Fruit fly (Drosophila melanogaster) whole organism, embryonic: ENCODE data around the gene Tpr2.

Source experiments
- Adf1 ChIP-seq: fragments of 200-800 bp; sonication (Bioruptor generic); IDR thresholded peaks from 2 replicates; pipeline ENCODE4 v1.3.6; 2022; ENCODE audit warnings: missing biosample characterization, missing genetic modification characterization
- Bdp1 ChIP-seq: fragments of 200-800 bp; sonication (Bioruptor generic); optimal IDR thresholded peaks from 3 replicates; lab custom pipeline; 2016; ENCODE audit warnings: missing biosample characterization, missing genetic modification characterization
- Blimp-1 ChIP-seq: fragments of 200-800 bp; sonication (Bioruptor generic); optimal IDR thresholded peaks from 3 replicates; lab custom pipeline; 2018; ENCODE audit warnings: missing biosample characterization, missing genetic modification characterization, mild to moderate bottlenecking, moderate library complexity, missing genetic modification reagents
- CG10147 ChIP-seq: fragments of 200-800 bp; sonication (Bioruptor generic); optimal IDR thresholded peaks from 2 replicates; lab custom pipeline; 2019; ENCODE audit warnings: missing biosample characterization, mild to moderate bottlenecking, missing genetic modification characterization, moderate library complexity
- CG10267 ChIP-seq: fragments of 200-800 bp; sonication (Bioruptor generic); optimal IDR thresholded peaks from 2 replicates; lab custom pipeline; 2018; ENCODE audit warnings: missing biosample characterization, mild to moderate bottlenecking, missing genetic modification characterization, moderate library complexity
- CG10543 ChIP-seq: fragments of 200-800 bp; sonication (Bioruptor generic); optimal IDR thresholded peaks from 3 replicates; lab custom pipeline; 2017; ENCODE audit warnings: missing biosample characterization, mild to moderate bottlenecking, missing genetic modification characterization, moderate library complexity
- CG14860 ChIP-seq: fragments of 200-800 bp; sonication (Bioruptor generic); IDR thresholded peaks from 3 replicates; pipeline ENCODE4 v1.3.6; 2022; ENCODE audit warnings: missing biosample characterization, missing genetic modification characterization; ENCODE audit not compliant: partially characterized antibody
- CG16779 ChIP-seq: fragments of 200-800 bp; sonication (Bioruptor generic); IDR thresholded peaks from 2 replicates; pipeline ENCODE4 v1.3.6; 2022; ENCODE audit warnings: missing biosample characterization, missing genetic modification characterization
- CG16863 ChIP-seq: fragments of 200-800 bp; sonication (Bioruptor generic); optimal IDR thresholded peaks from 3 replicates; lab custom pipeline; 2016; ENCODE audit warnings: missing biosample characterization, missing genetic modification characterization
- CG17186 ChIP-seq: fragments of 200-800 bp; sonication (Bioruptor generic); optimal IDR thresholded peaks from 3 replicates; lab custom pipeline; 2017; ENCODE audit warnings: missing biosample characterization, missing genetic modification reagents, missing genetic modification characterization
- CG17385 ChIP-seq: fragments of 200-800 bp; sonication (Bioruptor generic); optimal IDR thresholded peaks from 3 replicates; lab custom pipeline; 2018; ENCODE audit warnings: missing biosample characterization, mild to moderate bottlenecking, missing genetic modification characterization
- CG18476 ChIP-seq: fragments of 200-800 bp; sonication (Bioruptor generic); optimal IDR thresholded peaks from 2 replicates; lab custom pipeline; 2016; ENCODE audit warnings: missing biosample characterization, mild to moderate bottlenecking, missing genetic modification characterization
- CG2120 ChIP-seq: fragments of 200-800 bp; sonication (Bioruptor generic); optimal IDR thresholded peaks from 3 replicates; lab custom pipeline; 2016; ENCODE audit warnings: missing biosample characterization, missing genetic modification characterization
- CG2202 ChIP-seq: fragments of 200-800 bp; sonication (Bioruptor generic); optimal IDR thresholded peaks from 2 replicates; lab custom pipeline; 2018; ENCODE audit warnings: missing biosample characterization, mild to moderate bottlenecking, missing genetic modification characterization
- CG3995 ChIP-seq: fragments of 200-800 bp; sonication (Bioruptor generic); optimal IDR thresholded peaks from 3 replicates; lab custom pipeline; 2016; ENCODE audit warnings: missing biosample characterization, missing genetic modification characterization
- CG6791 ChIP-seq: fragments of 200-800 bp; sonication (Bioruptor generic); IDR thresholded peaks from 3 replicates; pipeline ENCODE4 v1.3.6; 2022; ENCODE audit warnings: missing biosample characterization, missing genetic modification characterization; ENCODE audit not compliant: partially characterized antibody
- CG8290 ChIP-seq, 3 experiments: fragments of 200-800 bp; sonication (Bioruptor generic); optimal IDR thresholded peaks; 2 replicates each; lab custom pipeline; 2016 to 2019; ENCODE audit warnings: missing biosample characterization in 3 of 3, missing genetic modification characterization in 3 of 3, mild to moderate bottlenecking in 2 of 3, moderate library complexity in 1 of 3
- CG8924 ChIP-seq: fragments of 200-800 bp; optimal IDR thresholded peaks from 3 replicates; lab custom pipeline; 2019; ENCODE audit warnings: missing biosample characterization, mild to moderate bottlenecking, missing genetic modification characterization, moderate library complexity
- CG9215 ChIP-seq: fragments of 200-800 bp; sonication (Bioruptor generic); IDR thresholded peaks from 2 replicates; pipeline ENCODE4 v1.3.6; 2022; ENCODE audit warnings: missing biosample characterization, missing genetic modification characterization
- CG9932 ChIP-seq: fragments of 200-800 bp; sonication (Bioruptor generic); IDR thresholded peaks from 2 replicates; pipeline ENCODE4 v1.3.6; 2022; ENCODE audit warnings: missing biosample characterization, missing genetic modification characterization
- Chrac-16 ChIP-seq: fragments of 200-800 bp; sonication (Bioruptor generic); optimal IDR thresholded peaks from 3 replicates; lab custom pipeline; 2016; ENCODE audit warnings: missing biosample characterization, missing genetic modification characterization
- Dbx ChIP-seq: fragments of 200-800 bp; sonication (Bioruptor generic); IDR thresholded peaks from 3 replicates; pipeline ENCODE4 v1.3.6; 2022; ENCODE audit warnings: missing biosample characterization, missing genetic modification characterization
- Drgx ChIP-seq: fragments of 200-800 bp; sonication (Bioruptor generic); IDR thresholded peaks from 2 replicates; pipeline ENCODE4 v1.3.6; 2022; ENCODE audit warnings: missing biosample characterization, missing genetic modification characterization
- E2f1 ChIP-seq: fragments of 200-800 bp; sonication (Bioruptor generic); IDR thresholded peaks from 2 replicates; pipeline ENCODE4 v1.3.6; 2022; ENCODE audit warnings: missing biosample characterization, missing genetic modification characterization
- HLH3B ChIP-seq: fragments of 200-800 bp; sonication (Bioruptor generic); IDR thresholded peaks from 2 replicates; pipeline ENCODE4 v1.3.6; 2022; ENCODE audit warnings: missing biosample characterization, missing genetic modification characterization
- Lim3 ChIP-seq: fragments of 200-800 bp; sonication (Bioruptor generic); IDR thresholded peaks from 2 replicates; pipeline ENCODE4 v1.3.6; 2022; ENCODE audit warnings: missing biosample characterization, missing genetic modification characterization
- MTF-1 ChIP-seq: fragments of 200-800 bp; sonication (Bioruptor generic); optimal IDR thresholded peaks from 2 replicates; lab custom pipeline; 2018; ENCODE audit warnings: missing biosample characterization, mild to moderate bottlenecking, missing genetic modification characterization, borderline replicate concordance
- Meics ChIP-seq: fragments of 200-800 bp; sonication (Bioruptor generic); optimal IDR thresholded peaks from 2 replicates; lab custom pipeline; 2017; ENCODE audit warnings: missing biosample characterization, mild to moderate bottlenecking, missing genetic modification characterization
- Pdp1 ChIP-seq, 2 experiments: fragments of 200-800 bp; sonication (Bioruptor generic); optimal IDR thresholded peaks; 3 replicates each; lab custom pipeline; 2016; ENCODE audit warnings: missing biosample characterization in 2 of 2, missing genetic modification characterization in 2 of 2, mild to moderate bottlenecking in 1 of 2, moderate library complexity in 1 of 2
- Ptx1 ChIP-seq: fragments of 200-800 bp; sonication (Bioruptor generic); IDR thresholded peaks from 2 replicates; pipeline ENCODE4 v1.3.6; 2022; ENCODE audit warnings: missing biosample characterization, missing genetic modification characterization
- Six4 ChIP-seq: fragments of 200-800 bp; sonication (Bioruptor generic); optimal IDR thresholded peaks from 2 replicates; lab custom pipeline; 2016; ENCODE audit warnings: missing biosample characterization, missing genetic modification characterization
- Sry-δ ChIP-seq: fragments of 200-800 bp; sonication (Bioruptor generic); optimal IDR thresholded peaks from 2 replicates; lab custom pipeline; 2016; ENCODE audit warnings: missing biosample characterization, missing genetic modification characterization
- abd-A ChIP-seq: fragments of 200-800 bp; sonication (Bioruptor generic); optimal IDR thresholded peaks from 3 replicates; lab custom pipeline; 2019; ENCODE audit warnings: missing biosample characterization, mild to moderate bottlenecking, missing genetic modification characterization, moderate library complexity
- bsh ChIP-seq, 2 experiments: fragments of 200-800 bp; sonication (Bioruptor generic); optimal IDR thresholded peaks; 2 replicates each; lab custom pipeline; 2017 to 2018; ENCODE audit warnings: mild to moderate bottlenecking in 2 of 2, missing biosample characterization in 2 of 2, missing genetic modification characterization in 2 of 2, moderate library complexity in 1 of 2
- cad ChIP-seq: fragments of >200 bp; optimal IDR thresholded peaks from 2 replicates; lab custom pipeline; 2017; ENCODE audit warnings: missing biosample characterization, missing genetic modification characterization
- crc ChIP-seq: fragments of 200-800 bp; sonication (Bioruptor generic); optimal IDR thresholded peaks from 2 replicates; lab custom pipeline; 2016; ENCODE audit warnings: missing biosample characterization, missing genetic modification characterization
- dan ChIP-seq: fragments of 200-800 bp; sonication (Bioruptor generic); IDR thresholded peaks from 2 replicates; pipeline ENCODE4 v1.3.6; 2022; ENCODE audit warnings: missing biosample characterization, missing genetic modification characterization
- eyg ChIP-seq: fragments of 200-800 bp; sonication (Bioruptor generic); optimal IDR thresholded peaks from 3 replicates; lab custom pipeline; 2016; ENCODE audit warnings: missing biosample characterization, missing genetic modification characterization
- fd3F ChIP-seq: fragments of 200-800 bp; sonication (Bioruptor generic); optimal IDR thresholded peaks from 2 replicates; lab custom pipeline; 2018; ENCODE audit warnings: missing biosample characterization, mild to moderate bottlenecking, missing genetic modification characterization, moderate library complexity
- fd96Cb ChIP-seq: fragments of 200-800 bp; sonication (Bioruptor generic); optimal IDR thresholded peaks from 2 replicates; lab custom pipeline; 2018; ENCODE audit warnings: missing biosample characterization, mild to moderate bottlenecking, missing genetic modification characterization, moderate library complexity
- gem ChIP-seq: fragments of 200-800 bp; sonication (Bioruptor generic); optimal IDR thresholded peaks from 2 replicates; lab custom pipeline; 2019; ENCODE audit warnings: missing biosample characterization, mild to moderate bottlenecking, missing genetic modification characterization, moderate library complexity
- gfzf ChIP-seq: fragments of 200-800 bp; sonication (Bioruptor generic); optimal IDR thresholded peaks from 2 replicates; lab custom pipeline; 2016; ENCODE audit warnings: missing biosample characterization, mild to moderate bottlenecking, missing genetic modification characterization, moderate library complexity
- gro ChIP-seq: fragments of 200-800 bp; sonication (Bioruptor generic); optimal IDR thresholded peaks from 2 replicates; lab custom pipeline; 2016; ENCODE audit warnings: missing biosample characterization, missing genetic modification characterization
- kni ChIP-seq: fragments of 200-800 bp; sonication (Bioruptor generic); optimal IDR thresholded peaks from 3 replicates; lab custom pipeline; 2017; ENCODE audit warnings: mild to moderate bottlenecking, missing biosample characterization, missing genetic modification reagents, missing genetic modification characterization
- lab ChIP-seq: fragments of 200-800 bp; sonication (Bioruptor generic); optimal IDR thresholded peaks from 3 replicates; lab custom pipeline; 2017; ENCODE audit warnings: missing biosample characterization, missing genetic modification characterization, mild to moderate bottlenecking, moderate library complexity, missing genetic modification reagents
- mam ChIP-seq: fragments of 200-800 bp; sonication (Bioruptor generic); optimal IDR thresholded peaks from 3 replicates; lab custom pipeline; 2016; ENCODE audit warnings: missing biosample characterization, missing genetic modification characterization
- nom ChIP-seq: fragments of 200-800 bp; sonication (Bioruptor generic); optimal IDR thresholded peaks from 2 replicates; lab custom pipeline; 2017; ENCODE audit warnings: missing biosample characterization, missing genetic modification characterization, mild to moderate bottlenecking, moderate library complexity, missing genetic modification reagents
- psq ChIP-seq: fragments of 200-800 bp; sonication (Bioruptor generic); optimal IDR thresholded peaks from 2 replicates; lab custom pipeline; 2017; ENCODE audit warnings: missing biosample characterization, missing genetic modification characterization
- sob ChIP-seq: fragments of 200-800 bp; sonication (Bioruptor generic); IDR thresholded peaks from 2 replicates; pipeline ENCODE4 v1.3.6; 2022; ENCODE audit warnings: missing biosample characterization, missing genetic modification characterization
- tin ChIP-seq: fragments of 200-800 bp; sonication (Bioruptor generic); optimal IDR thresholded peaks from 3 replicates; lab custom pipeline; 2016; ENCODE audit warnings: missing biosample characterization, missing genetic modification characterization
- zfh2 ChIP-seq: fragments of 200-800 bp; sonication (Bioruptor generic); optimal IDR thresholded peaks from 2 replicates; lab custom pipeline; 2016; ENCODE audit warnings: missing biosample characterization, missing genetic modification characterization

The Tpr2 gene

dm6 chr2L:16541733-16542132 is 50.4 kb downstream of the Tpr2 start (continued):
- no peak for TF ChIP-seq CG8924
- TF ChIP-seq lab (GFP tag; lab: Kevin White, UChicago): peak; percentile 33
- 0 out of 2 replicates have a peak, but pooled peaks have one; percentile 15 for TF ChIP-seq sob
- TF ChIP-seq gro (GFP tag; lab: Kevin White, UChicago): no peak
- TF ChIP-seq dan (GFP tag; lab: Robert Waterston, UW): no peak
- no peak for TF ChIP-seq mam (GFP tag; lab: Kevin White, UChicago)
- no peak for TF ChIP-seq CG18476 (GFP tag; lab: Kevin White, UChicago)
- TF ChIP-seq E2f1 (GFP tag; lab: Robert Waterston, UW): no peak
- no peak for TF ChIP-seq Drgx (GFP tag; lab: Robert Waterston, UW)
- no peak for TF ChIP-seq fd3F
- no peak for TF ChIP-seq crc (GFP tag; lab: Kevin White, UChicago)
- no peak for TF ChIP-seq gem (tag; lab: Kevin White, UChicago)
- TF ChIP-seq Meics (GFP tag; lab: Kevin White, UChicago): peak; percentile 1
- TF ChIP-seq CG16863: no peak
- no peak for TF ChIP-seq psq (GFP tag; lab: Kevin White, UChicago)
- no peak for TF ChIP-seq CG2202 (tag; lab: Kevin White, UChicago)
- no peak for TF ChIP-seq CG2120 (GFP tag; lab: Kevin White, UChicago)
- peak in 1 of 2 experiments; percentile 11 for TF ChIP-seq Pdp1 (GFP tag; optimal IDR thresholded peaks at IDR 0.05; lab: Kevin White, UChicago)
- peak; percentile 49 for TF ChIP-seq Ptx1 (GFP tag; lab: Robert Waterston, UW)
- no peak for TF ChIP-seq Chrac-16
- TF ChIP-seq Adf1 (GFP tag; lab: Robert Waterston, UW): no peak
- TF ChIP-seq abd-A (tag; lab: Kevin White, UChicago): no peak
- TF ChIP-seq kni (GFP tag; lab: Kevin White, UChicago): no peak
- TF ChIP-seq CG3995: no peak
- no peak for TF ChIP-seq CG10543 (GFP tag; lab: Kevin White, UChicago)
- TF ChIP-seq cad (GFP tag; lab: Kevin White, UChicago): no peak
- no peak for TF ChIP-seq MTF-1 (GFP tag; lab: Kevin White, UChicago)
- TF ChIP-seq CG9932: peak; percentile 43
- TF ChIP-seq CG14860 (GFP tag; lab: Robert Waterston, UW): no peak
- TF ChIP-seq Blimp-1 (GFP tag; lab: Kevin White, UChicago): no peak
- TF ChIP-seq CG9215 (GFP tag; lab: Robert Waterston, UW): no peak
- no peak for TF ChIP-seq gfzf (GFP tag; lab: Kevin White, UChicago)
- TF ChIP-seq HLH3B (GFP tag; lab: Robert Waterston, UW): peak; percentile 31; the same call in 1 of the 2 replicates
- no peak for TF ChIP-seq fd96Cb
- TF ChIP-seq Six4 (GFP tag; lab: Kevin White, UChicago): no peak
- no peak for TF ChIP-seq CG17186 (GFP tag; lab: Kevin White, UChicago)
- TF ChIP-seq Lim3 (GFP tag; lab: Robert Waterston, UW): no peak
- TF ChIP-seq Dbx (GFP tag; lab: Robert Waterston, UW): 0 out of 3 replicates have a peak, but pooled peaks have one; percentile 26
- TF ChIP-seq Sry-δ (GFP tag; lab: Kevin White, UChicago): no peak
- TF ChIP-seq CG10267 (tag; lab: Kevin White, UChicago): no peak
- no peak for TF ChIP-seq bsh (GFP tag; optimal IDR thresholded peaks at IDR 0.05; lab: Kevin White, UChicago)
- TF ChIP-seq nom (GFP tag; lab: Kevin White, UChicago): no peak
- TF ChIP-seq CG8290 (GFP tag; optimal IDR thresholded peaks at IDR 0.05; lab: Kevin White, UChicago): no peak
- TF ChIP-seq CG8290 (tag; optimal IDR thresholded peaks at IDR 0.05; lab: Kevin White, UChicago): no peak
- no peak for TF ChIP-seq Bdp1 (GFP tag; lab: Kevin White, UChicago)
- TF ChIP-seq zfh2 (GFP tag; lab: Kevin White, UChicago): no peak
- peak; percentile 3 for TF ChIP-seq CG10147
- no peak for TF ChIP-seq eyg (GFP tag; lab: Kevin White, UChicago)
- no peak for TF ChIP-seq CG17385 (GFP tag; lab: Kevin White, UChicago)
- TF ChIP-seq CG6791 (GFP tag; lab: Robert Waterston, UW): no peak
- TF ChIP-seq CG16779 (GFP tag; lab: Robert Waterston, UW): no peak
- TF ChIP-seq tin (GFP tag; lab: Kevin White, UChicago): no peak
